Worm (Caenorhabditis elegans) whole organism, early embryonic: ENCODE data around the gene zipt-3.

Experiments
- ama-1 ChIP-seq: fragments of 150-350 bp; optimal IDR thresholded peaks from 2 replicates; lab custom pipeline; 2014
- ets-7 ChIP-seq: sonication (generic microtip); optimal IDR thresholded peaks from 2 replicates; lab custom pipeline; 2016; ENCODE audit warnings: missing genotype, missing genetic modification characterization, missing compliant biosample characterization
- hnd-1 ChIP-seq: sonication (generic microtip); optimal IDR thresholded peaks from 2 replicates; lab custom pipeline; 2016; ENCODE audit warnings: missing genetic modification characterization, missing compliant biosample characterization
- pes-1 ChIP-seq: fragments of 200-800 bp; sonication (Bioruptor generic); IDR thresholded peaks from 2 replicates; pipeline ENCODE4 v1.3.6; 2022; ENCODE audit warnings: missing genetic modification reagents, missing genetic modification characterization, missing compliant biosample characterization
- sea-1 ChIP-seq: fragments of 200-800 bp; sonication (Bioruptor generic); conservative IDR thresholded peaks from 2 replicates; pipeline ENCODE4 v1.3.6; 2022; ENCODE audit warnings: missing genetic modification characterization, missing compliant biosample characterization
- tra-4 ChIP-seq: sonication (generic microtip); optimal IDR thresholded peaks from 2 replicates; lab custom pipeline; 2017; ENCODE audit warnings: missing genetic modification characterization, missing compliant biosample characterization

- no peak for TF ChIP-seq tra-4 (tag; lab: Kevin White, UChicago)
- no peak for TF ChIP-seq ets-7
- no peak for TF ChIP-seq pes-1
- TF ChIP-seq ama-1 (lab: Kevin White, UChicago), result no peak
- TF ChIP-seq sea-1 (GFP tag; lab: Robert Waterston, UW), result no peak
- TF ChIP-seq hnd-1, result no peak
These were observed 9.8 kb downstream of the zipt-3 start, which contains the start of gene rab-3 for ce11 chrII:5727707-5728106.
